Worm (Caenorhabditis elegans) whole organism, L2 larva: ENCODE measurements around the gene F48G7.7.

ENCODE experiments used
- nhr-12 ChIP-seq: fragments of 150-350 bp; optimal IDR thresholded peaks from 2 replicates; lab custom pipeline; 2014; ENCODE audit warnings: missing biosample characterization, missing genetic modification characterization
- peb-1 ChIP-seq: fragments of 150-350 bp; optimal IDR thresholded peaks from 2 replicates; lab custom pipeline; 2014; ENCODE audit warnings: missing biosample characterization, missing genetic modification characterization
- zag-1 ChIP-seq: fragments of 150-350 bp; optimal IDR thresholded peaks from 2 replicates; lab custom pipeline; 2014; ENCODE audit warnings: missing biosample characterization, missing genetic modification characterization
- ztf-11 ChIP-seq: sonication (generic microtip); optimal IDR thresholded peaks from 2 replicates; lab custom pipeline; 2017; ENCODE audit warnings: missing biosample characterization, missing genetic modification characterization

- TF ChIP-seq zag-1 (tag; lab: Kevin White, UChicago) (no peak), ztf-11 (tag; lab: Kevin White, UChicago) (no peak), peb-1 (tag; lab: Kevin White, UChicago) (no peak), nhr-12 (tag; lab: Kevin White, UChicago) (no peak)
Observed at ce11 chrV:590182-590581, 36.0 kb downstream of the F48G7.7 start, which contains the start of gene ZK488.6.
